Fruit fly (Drosophila melanogaster) whole organism, embryonic: ENCODE measurements around the gene CG45079.

Experiments
- Atf6 ChIP-seq: fragments of 200-800 bp; sonication (Bioruptor generic); IDR thresholded peaks from 2 replicates; pipeline ENCODE4 v1.3.6; 2022; ENCODE audit warnings: missing biosample characterization, missing genetic modification characterization
- Awh ChIP-seq: fragments of 200-800 bp; sonication (Bioruptor generic); IDR thresholded peaks from 2 replicates; pipeline ENCODE4, ENCODE4 v1.3.6; 2022; ENCODE audit warnings: missing biosample characterization, missing genetic modification characterization
- CG1024 ChIP-seq: fragments of 200-800 bp; sonication (Bioruptor generic); IDR thresholded peaks from 2 replicates; pipeline ENCODE4 v1.3.6; 2022; ENCODE audit warnings: missing biosample characterization, missing genetic modification characterization
- CG10321 ChIP-seq: fragments of 200-800 bp; sonication (Bioruptor generic); IDR thresholded peaks from 2 replicates; pipeline ENCODE4 v1.3.6; 2022; ENCODE audit warnings: missing biosample characterization, missing genetic modification characterization
- CG12071 ChIP-seq: fragments of 200-800 bp; sonication (Bioruptor generic); optimal IDR thresholded peaks from 3 replicates; lab custom pipeline; 2018; ENCODE audit warnings: missing biosample characterization, mild to moderate bottlenecking, missing genetic modification characterization
- CG12659 ChIP-seq: fragments of 200-800 bp; sonication (Bioruptor generic); optimal IDR thresholded peaks from 3 replicates; lab custom pipeline; 2017; ENCODE audit warnings: mild to moderate bottlenecking, missing biosample characterization, missing genetic modification reagents, missing genetic modification characterization
- CG14710 ChIP-seq: fragments of 200-800 bp; sonication (Bioruptor generic); optimal IDR thresholded peaks from 3 replicates; lab custom pipeline; 2019; ENCODE audit warnings: missing biosample characterization, mild to moderate bottlenecking, missing genetic modification characterization, moderate library complexity
- CG14965 ChIP-seq: fragments of 200-800 bp; sonication (Bioruptor generic); optimal IDR thresholded peaks from 2 replicates; lab custom pipeline; 2016; ENCODE audit warnings: missing biosample characterization, missing genetic modification characterization, borderline replicate concordance
- CG15269 ChIP-seq: fragments of 200-800 bp; sonication (Bioruptor generic); optimal IDR thresholded peaks from 2 replicates; lab custom pipeline; 2018; ENCODE audit warnings: missing biosample characterization, mild to moderate bottlenecking, missing genetic modification characterization, moderate library complexity
- CG16863 ChIP-seq: fragments of 200-800 bp; sonication (Bioruptor generic); optimal IDR thresholded peaks from 3 replicates; lab custom pipeline; 2016; ENCODE audit warnings: missing biosample characterization, missing genetic modification characterization
- CG17568 ChIP-seq: fragments of 200-800 bp; sonication (Bioruptor generic); optimal IDR thresholded peaks from 2 replicates; lab custom pipeline; 2018; ENCODE audit warnings: missing biosample characterization, mild to moderate bottlenecking, missing genetic modification characterization, moderate library complexity
- CG31388 ChIP-seq: fragments of 200-800 bp; sonication (Bioruptor generic); optimal IDR thresholded peaks from 2 replicates; lab custom pipeline; 2016; ENCODE audit warnings: missing biosample characterization, missing genetic modification characterization
- CG34422 ChIP-seq: fragments of 200-800 bp; sonication (Bioruptor generic); IDR thresholded peaks from 3 replicates; pipeline ENCODE4 v1.3.6; 2022; ENCODE audit warnings: missing biosample characterization, missing genetic modification characterization
- CG3838 ChIP-seq: fragments of 200-800 bp; sonication (Bioruptor generic); optimal IDR thresholded peaks from 3 replicates; lab custom pipeline; 2016; ENCODE audit warnings: missing biosample characterization, missing genetic modification characterization
- CG43689 ChIP-seq: fragments of 200-800 bp; sonication (Bioruptor generic); IDR thresholded peaks from 2 replicates; pipeline ENCODE4 v1.3.6; 2022; ENCODE audit warnings: missing biosample characterization, missing genetic modification characterization
- CG6813 ChIP-seq: fragments of 200-800 bp; sonication (Bioruptor generic); optimal IDR thresholded peaks from 2 replicates; lab custom pipeline; 2017; ENCODE audit warnings: missing biosample characterization, missing genetic modification characterization, mild to moderate bottlenecking, moderate library complexity, missing genetic modification reagents
- CG7987 ChIP-seq: fragments of 200-800 bp; sonication (Bioruptor generic); optimal IDR thresholded peaks from 2 replicates; lab custom pipeline; 2018; ENCODE audit warnings: missing biosample characterization, mild to moderate bottlenecking, missing genetic modification characterization, moderate library complexity
- CG8388 ChIP-seq: fragments of 200-800 bp; sonication (Bioruptor generic); optimal IDR thresholded peaks from 2 replicates; lab custom pipeline; 2019; ENCODE audit warnings: missing biosample characterization, mild to moderate bottlenecking, missing genetic modification characterization, moderate library complexity
- CG9817 ChIP-seq: fragments of 200-800 bp; sonication (Bioruptor generic); optimal IDR thresholded peaks from 2 replicates; lab custom pipeline; 2018; ENCODE audit warnings: missing biosample characterization, mild to moderate bottlenecking, missing genetic modification characterization, moderate library complexity
- Dad ChIP-seq: fragments of 200-800 bp; sonication (Bioruptor generic); optimal IDR thresholded peaks from 3 replicates; lab custom pipeline; 2016; ENCODE audit warnings: missing biosample characterization, missing genetic modification characterization
- E2f1 ChIP-seq: fragments of 200-800 bp; sonication (Bioruptor generic); IDR thresholded peaks from 2 replicates; pipeline ENCODE4 v1.3.6; 2022; ENCODE audit warnings: missing biosample characterization, missing genetic modification characterization
- Ets97D ChIP-seq: fragments of 200-800 bp; sonication (Bioruptor generic); optimal IDR thresholded peaks from 3 replicates; lab custom pipeline; 2016; ENCODE audit warnings: missing biosample characterization, missing genetic modification characterization
- Gug ChIP-seq: fragments of 200-800 bp; sonication (Bioruptor generic); IDR thresholded peaks from 4 replicates; pipeline ENCODE4 v1.3.6; 2022; ENCODE audit warnings: missing biosample characterization, missing genetic modification characterization
- H15 ChIP-seq: fragments of 200-800 bp; sonication (Bioruptor generic); IDR thresholded peaks from 3 replicates; pipeline ENCODE4 v1.3.6; 2022; ENCODE audit warnings: missing biosample characterization, missing genetic modification characterization
- HmgD ChIP-seq: fragments of 200-800 bp; sonication (Bioruptor generic); optimal IDR thresholded peaks from 3 replicates; lab custom pipeline; 2016; ENCODE audit warnings: missing biosample characterization, missing genetic modification characterization
- Hmr ChIP-seq: fragments of 200-800 bp; sonication (Bioruptor generic); optimal IDR thresholded peaks from 3 replicates; lab custom pipeline; 2017; ENCODE audit warnings: mild to moderate bottlenecking, missing biosample characterization, missing genetic modification reagents, missing genetic modification characterization
- Hr78 ChIP-seq, 2 experiments: fragments of 200-800 bp in 1 of 2; fragments of >200 bp in 1 of 2; sonication (Bioruptor generic) in 1 of 2; optimal IDR thresholded peaks; 2 replicates each; lab custom pipeline; 2017 to 2019; ENCODE audit warnings: missing biosample characterization in 2 of 2, missing genetic modification characterization in 2 of 2, mild to moderate bottlenecking in 1 of 2, moderate library complexity in 1 of 2
- Meics ChIP-seq: fragments of 200-800 bp; sonication (Bioruptor generic); optimal IDR thresholded peaks from 2 replicates; lab custom pipeline; 2017; ENCODE audit warnings: missing biosample characterization, mild to moderate bottlenecking, missing genetic modification characterization
- NFAT ChIP-seq: fragments of 200-800 bp; sonication (Bioruptor generic); IDR thresholded peaks from 2 replicates; pipeline ENCODE4 v1.3.6; 2022; ENCODE audit warnings: missing biosample characterization, missing genetic modification characterization
- Oaz ChIP-seq: fragments of 200-800 bp; sonication (Bioruptor generic); IDR thresholded peaks from 2 replicates; pipeline ENCODE4 v1.3.6; 2022; ENCODE audit warnings: missing biosample characterization, missing genetic modification characterization
- Optix ChIP-seq: fragments of 200-800 bp; sonication (Bioruptor generic); IDR thresholded peaks from 3 replicates; pipeline ENCODE4 v1.3.6; 2022; ENCODE audit warnings: missing biosample characterization, missing genetic modification characterization
- Scr ChIP-seq: fragments of 200-800 bp; sonication (Bioruptor generic); IDR thresholded peaks from 2 replicates; pipeline ENCODE4 v1.3.6; 2022; ENCODE audit warnings: missing biosample characterization, missing genetic modification characterization; ENCODE audit not compliant: partially characterized antibody
- Spps ChIP-seq: fragments of 200-800 bp; sonication (Bioruptor generic); optimal IDR thresholded peaks from 2 replicates; lab custom pipeline; 2018; ENCODE audit warnings: missing biosample characterization, mild to moderate bottlenecking, missing genetic modification characterization
- TFAM ChIP-seq: fragments of 200-800 bp; sonication (Bioruptor generic); optimal IDR thresholded peaks from 2 replicates; lab custom pipeline; 2017; ENCODE audit warnings: missing biosample characterization, missing genetic modification characterization, inconsistent platforms
- chinmo ChIP-seq: fragments of 200-800 bp; sonication (Bioruptor generic); IDR thresholded peaks from 4 replicates; pipeline ENCODE4 v1.3.6; 2022; ENCODE audit warnings: missing biosample characterization, missing genetic modification characterization; ENCODE audit not compliant: partially characterized antibody
- dysf ChIP-seq: fragments of 200-800 bp; sonication (Bioruptor generic); IDR thresholded peaks from 3 replicates; pipeline ENCODE4 v1.3.6; 2022; ENCODE audit warnings: missing biosample characterization, missing genetic modification characterization
- fd64A ChIP-seq: fragments of 200-800 bp; sonication (Bioruptor generic); optimal IDR thresholded peaks from 3 replicates; lab custom pipeline; 2018; ENCODE audit warnings: missing biosample characterization, mild to moderate bottlenecking, missing genetic modification characterization
- hbn ChIP-seq: fragments of 200-800 bp; sonication (Bioruptor generic); IDR thresholded peaks from 2 replicates; pipeline ENCODE4 v1.3.6; 2022; ENCODE audit warnings: missing biosample characterization, missing genetic modification characterization; ENCODE audit not compliant: partially characterized antibody
- luna ChIP-seq: fragments of 200-800 bp; sonication (Bioruptor generic); optimal IDR thresholded peaks from 2 replicates; lab custom pipeline; 2016; ENCODE audit warnings: missing biosample characterization, missing genetic modification characterization
- nau ChIP-seq: fragments of 200-800 bp; sonication (Bioruptor generic); optimal IDR thresholded peaks from 3 replicates; lab custom pipeline; 2017; ENCODE audit warnings: missing biosample characterization, mild to moderate bottlenecking, missing genetic modification characterization, missing genetic modification reagents
- otp ChIP-seq: fragments of 200-800 bp; sonication (Bioruptor generic); IDR thresholded peaks from 3 replicates; pipeline ENCODE4, ENCODE4 v1.3.6; 2022; ENCODE audit warnings: missing biosample characterization, missing genetic modification characterization
- prd ChIP-seq, 3 experiments: fragments of >200 bp in 2 of 3; fragments of 200-800 bp in 1 of 3; sonication (Bioruptor generic) in 1 of 3; optimal IDR thresholded peaks in 2 of 3; IDR thresholded peaks in 1 of 3; 2 replicates in 2 of 3; 3 replicates in 1 of 3; pipeline versions ENCODE4 v1.3.6 to Lab custom; 2017 to 2022; ENCODE audit warnings: missing biosample characterization in 1 of 3, missing genetic modification characterization in 1 of 3
- repo ChIP-seq: fragments of 200-800 bp; sonication (Bioruptor generic); optimal IDR thresholded peaks from 2 replicates; lab custom pipeline; 2016; ENCODE audit warnings: missing biosample characterization, missing genetic modification characterization
- run ChIP-seq: fragments of 200-800 bp; sonication (Bioruptor generic); optimal IDR thresholded peaks from 3 replicates; lab custom pipeline; 2018; ENCODE audit warnings: missing biosample characterization, mild to moderate bottlenecking, missing genetic modification characterization
- shn ChIP-seq: fragments of 200-800 bp; sonication (Bioruptor generic); optimal IDR thresholded peaks from 3 replicates; lab custom pipeline; 2016; ENCODE audit warnings: missing biosample characterization, missing genetic modification characterization
- sqz ChIP-seq: fragments of 200-800 bp; sonication (Bioruptor generic); optimal IDR thresholded peaks from 3 replicates; lab custom pipeline; 2018; ENCODE audit warnings: missing biosample characterization, mild to moderate bottlenecking, missing genetic modification characterization
- ssp ChIP-seq: fragments of 200-800 bp; sonication (Bioruptor generic); IDR thresholded peaks from 2 replicates; pipeline ENCODE4 v1.3.6; 2022; ENCODE audit warnings: missing biosample characterization, missing genetic modification characterization
- usp ChIP-seq: fragments of >200 bp; optimal IDR thresholded peaks from 2 replicates; lab custom pipeline; 2017; ENCODE audit warnings: missing biosample characterization, missing genetic modification characterization
- wor ChIP-seq: fragments of 200-800 bp; sonication (Bioruptor generic); IDR thresholded peaks from 2 replicates; pipeline ENCODE4 v1.3.6; 2022; ENCODE audit warnings: missing biosample characterization, missing genetic modification characterization
- zen2 ChIP-seq: fragments of 200-800 bp; sonication (Bioruptor generic); IDR thresholded peaks from 3 replicates; pipeline ENCODE4 v1.3.6; 2022; ENCODE audit warnings: missing biosample characterization, missing genetic modification characterization; ENCODE audit not compliant: partially characterized antibody
- zfh2 ChIP-seq: fragments of 200-800 bp; sonication (Bioruptor generic); optimal IDR thresholded peaks from 2 replicates; lab custom pipeline; 2016; ENCODE audit warnings: missing biosample characterization, missing genetic modification characterization

The CG45079 gene

DNA sequence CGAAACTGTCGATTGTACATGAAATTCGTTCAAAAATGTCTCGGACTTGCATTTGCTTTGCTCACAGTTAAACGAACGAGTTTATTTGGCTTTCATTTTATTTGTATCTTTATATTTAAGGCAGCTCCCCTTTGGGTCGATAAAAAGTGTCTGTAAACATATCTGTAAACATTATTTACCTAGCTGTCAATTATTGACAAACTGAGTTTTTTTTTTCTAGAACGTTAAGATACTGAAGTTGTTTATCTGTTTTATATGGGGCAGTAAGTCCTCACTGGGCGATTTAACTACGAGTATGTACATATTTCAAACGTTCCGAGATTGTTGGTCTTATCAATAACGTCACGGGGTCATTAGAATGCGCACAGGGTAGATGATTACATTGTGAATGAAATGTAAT, 8.6 kb upstream of the CG45079 start (continued):
- TF ChIP-seq CG34422 = no peak
- TF ChIP-seq sqz (GFP tag; lab: Kevin White, UChicago) = peak; percentile 77
- peak; percentile 4 for TF ChIP-seq CG7987
- TF ChIP-seq H15 (GFP tag; lab: Robert Waterston, UW) = no peak
- TF ChIP-seq Awh (GFP tag; lab: Robert Waterston, UW) = no peak
- TF ChIP-seq Oaz (GFP tag; lab: Robert Waterston, UW) = no peak
- no peak for TF ChIP-seq zfh2 (GFP tag; lab: Kevin White, UChicago)
- TF ChIP-seq ssp (GFP tag; lab: Robert Waterston, UW) = no peak
- TF ChIP-seq dysf = no peak
- TF ChIP-seq Hmr (GFP tag; lab: Kevin White, UChicago) = no peak
- TF ChIP-seq Spps = no peak
- no peak for TF ChIP-seq CG16863 (GFP tag; lab: Kevin White, UChicago)
- no peak for TF ChIP-seq CG8388 (GFP tag; lab: Kevin White, UChicago)
- TF ChIP-seq hbn (GFP tag; lab: Robert Waterston, UW) = no peak
- TF ChIP-seq chinmo (GFP tag; lab: Robert Waterston, UW) = no peak
- no peak for TF ChIP-seq Scr (GFP tag; lab: Robert Waterston, UW)
- no peak for TF ChIP-seq NFAT (GFP tag; lab: Robert Waterston, UW)
- TF ChIP-seq CG12659 = no peak
- TF ChIP-seq CG10321 (GFP tag; lab: Robert Waterston, UW) = no peak
- TF ChIP-seq CG14965 (GFP tag; lab: Kevin White, UChicago) = no peak
- no peak for TF ChIP-seq CG1024
- TF ChIP-seq CG31388 (GFP tag; lab: Kevin White, UChicago) = no peak
- TF ChIP-seq CG3838 (GFP tag; lab: Kevin White, UChicago) = no peak
- no peak for TF ChIP-seq CG9817 (tag; lab: Kevin White, UChicago)
- TF ChIP-seq Optix (GFP tag; lab: Robert Waterston, UW) = no peak
- TF ChIP-seq CG43689 = no peak
- TF ChIP-seq wor (GFP tag; lab: Robert Waterston, UW) = no peak
- TF ChIP-seq CG12071 = no peak
- peak; percentile 63 for TF ChIP-seq CG17568 (GFP tag; lab: Kevin White, UChicago)
- no peak for TF ChIP-seq Dad (GFP tag; lab: Kevin White, UChicago)
- TF ChIP-seq usp = no peak
- no peak for TF ChIP-seq Atf6 (GFP tag; lab: Robert Waterston, UW)
- no peak for TF ChIP-seq CG15269 (tag; lab: Kevin White, UChicago)
- no peak for TF ChIP-seq prd (optimal IDR thresholded peaks at IDR 0.05; lab: Kevin White, UChicago)
- no peak for TF ChIP-seq prd (GFP tag; IDR thresholded peaks at IDR 0.05; lab: Robert Waterston, UW)
- TF ChIP-seq Ets97D (GFP tag; lab: Kevin White, UChicago) = no peak
- TF ChIP-seq otp = no peak
- TF ChIP-seq run (tag; lab: Kevin White, UChicago) = no peak
- TF ChIP-seq nau (GFP tag; lab: Kevin White, UChicago) = peak; percentile 35
- TF ChIP-seq E2f1 = no peak
- TF ChIP-seq shn (GFP tag; lab: Kevin White, UChicago) = no peak
- peak; percentile 63 for TF ChIP-seq CG6813 (GFP tag; lab: Kevin White, UChicago)
- no peak for TF ChIP-seq repo (GFP tag; lab: Kevin White, UChicago)
- TF ChIP-seq zen2 (GFP tag; lab: Robert Waterston, UW) = no peak
- TF ChIP-seq CG14710 = peak; percentile 39
- TF ChIP-seq fd64A = no peak
- TF ChIP-seq Meics (GFP tag; lab: Kevin White, UChicago) = no peak
- TF ChIP-seq HmgD (GFP tag; lab: Kevin White, UChicago) = no peak
- no peak for TF ChIP-seq TFAM (GFP tag; lab: Kevin White, UChicago)
- peak in 1 of 2 experiments; percentile 51 for TF ChIP-seq Hr78 (GFP tag; optimal IDR thresholded peaks at IDR 0.05; lab: Kevin White, UChicago)
- no peak for TF ChIP-seq Gug
- no peak for TF ChIP-seq luna (GFP tag; lab: Kevin White, UChicago)
